Fruit fly (Drosophila melanogaster): ENCODE results near the gene bdwf.
A peak's percentile ranks its signal among the peaks of the same experiment; 100 is the strongest.

bdwf gene

dm6 chr3R:17078961-17079858 is 36.3 kb upstream of the bdwf start (continued):
- TF ChIP-seq HLHmδ (GFP tag; optimal IDR thresholded peaks at IDR 0.05) (peak; percentile 98), mirr (GFP tag; optimal IDR thresholded peaks at IDR 0.05) (peak; percentile 78), nau (GFP tag; optimal IDR thresholded peaks at IDR 0.05) (peak; percentile 71), inv (GFP tag; IDR thresholded peaks at IDR 0.05; ENCODE audit: partially characterized antibody) (no peak), CG8290 (GFP tag; optimal IDR thresholded peaks at IDR 0.05) (no peak), CG8290 (tag; optimal IDR thresholded peaks at IDR 0.05) (peak; percentile 13 to 74), CG17328 (GFP tag; IDR thresholded peaks at IDR 0.05) (0 out of 2 replicates have a peak, but pooled peaks have one; percentile 32), cwo (GFP tag; optimal IDR thresholded peaks at IDR 0.05) (peak; percentile 46), CG15696 (tag; optimal IDR thresholded peaks at IDR 0.05) (peak; percentile 27), CG17361 (GFP tag; IDR thresholded peaks at IDR 0.05) (no peak), sqz (GFP tag; optimal IDR thresholded peaks at IDR 0.05) (no peak), CG14965 (GFP tag; optimal IDR thresholded peaks at IDR 0.05; ENCODE audit: borderline replicate concordance) (no peak), Kr (GFP tag; optimal IDR thresholded peaks at IDR 0.05) (peak; percentile 86), CG13624 (GFP tag; optimal IDR thresholded peaks at IDR 0.05) (no peak), h (optimal IDR thresholded peaks at IDR 0.05) (no peak), CG1233 (GFP tag; optimal IDR thresholded peaks at IDR 0.05) (peak; percentile 20), D (optimal IDR thresholded peaks at IDR 0.05) (peak; percentile 84), D (GFP tag; optimal IDR thresholded peaks at IDR 0.05) (peak; percentile 11), sd (tag; optimal IDR thresholded peaks at IDR 0.05) (peak; percentile 27), CG15073 (GFP tag; optimal IDR thresholded peaks at IDR 0.05) (no peak), Bdp1 (GFP tag; optimal IDR thresholded peaks at IDR 0.05) (no peak), pan (optimal IDR thresholded peaks at IDR 0.05) (no peak), pan (GFP tag; optimal IDR thresholded peaks at IDR 0.05 in 1 of 2, IDR thresholded peaks at IDR 0.05 in 1 of 2) (peak in 1 of 2 experiments; percentile 38), CG12219 (GFP tag; optimal IDR thresholded peaks at IDR 0.05) (peak; percentile 67), sug (tag; optimal IDR thresholded peaks at IDR 0.05) (peak; percentile 86), jigr1 (GFP tag; IDR thresholded peaks at IDR 0.05) (no peak), rib (GFP tag; IDR thresholded peaks at IDR 0.05) (0 out of 2 replicates have a peak, but pooled peaks have one; percentile 60), unpg (GFP tag; optimal IDR thresholded peaks at IDR 0.05) (peak; percentile 23), CG34422 (GFP tag; IDR thresholded peaks at IDR 0.05) (peak; percentile 57; the same call in 1 of the 3 replicates), phol (tag; optimal IDR thresholded peaks at IDR 0.05) (no peak), kni (GFP tag; optimal IDR thresholded peaks at IDR 0.05) (peak; percentile 86), Opbp (GFP tag; IDR thresholded peaks at IDR 0.05; ENCODE audit: partially characterized antibody) (no peak), dmrt11E (tag; optimal IDR thresholded peaks at IDR 0.05) (peak; percentile 34), abd-A (tag; optimal IDR thresholded peaks at IDR 0.05) (no peak), CG6791 (GFP tag; IDR thresholded peaks at IDR 0.05; ENCODE audit: partially characterized antibody) (no peak), NFAT (GFP tag; IDR thresholded peaks at IDR 0.05) (peak; percentile 42; the same call in 1 of the 2 replicates), CG11456 (GFP tag; IDR thresholded peaks at IDR 0.05) (no peak), vfl (GFP tag; optimal IDR thresholded peaks at IDR 0.05) (no peak), lab (GFP tag; optimal IDR thresholded peaks at IDR 0.05) (peak; percentile 56), emc (GFP tag; optimal IDR thresholded peaks at IDR 0.05) (no peak), MTF-1 (GFP tag; optimal IDR thresholded peaks at IDR 0.05; ENCODE audit: borderline replicate concordance) (peak; percentile 59), so (GFP tag; IDR thresholded peaks at IDR 0.05) (0 out of 3 replicates have a peak, but pooled peaks have one; percentile 8), ash1 (GFP tag; optimal IDR thresholded peaks at IDR 0.05) (peak; percentile 11), lola (GFP tag; optimal IDR thresholded peaks at IDR 0.05) (peak in 1 of 3 experiments; percentile 18), CG5953 (GFP tag; IDR thresholded peaks at IDR 0.05) (no peak), CG12071 (GFP tag; optimal IDR thresholded peaks at IDR 0.05) (peak; percentile 50), CG15011 (GFP tag; optimal IDR thresholded peaks at IDR 0.05) (peak; percentile 26), al (GFP tag; IDR thresholded peaks at IDR 0.05) (no peak)
